Worm (Caenorhabditis elegans) whole organism, mixed stage, embryonic: ENCODE results near the gene snr-6.

Experiments
- lin-13 ChIP-seq: fragments of 150-350 bp; optimal IDR thresholded peaks from 2 replicates; lab custom pipeline; 2014; ENCODE audit warnings: missing biosample characterization, missing genetic modification characterization
- pha-4 ChIP-seq: fragments of 150-350 bp; optimal IDR thresholded peaks from 2 replicates; lab custom pipeline; 2018; ENCODE audit warnings: missing biosample characterization, missing genetic modification reagents, missing genetic modification characterization
- snpc-4 ChIP-seq: fragments of 150-350 bp; optimal IDR thresholded peaks from 2 replicates; lab custom pipeline; 2014; ENCODE audit warnings: missing biosample characterization, missing genetic modification characterization

- no peak for TF ChIP-seq snpc-4
- no peak for TF ChIP-seq pha-4
- no peak for TF ChIP-seq lin-13 (tag; lab: Kevin White, UChicago)
These were observed 15.8 kb upstream of the snr-6 start for ce11 chrIII:12445223-12445622.
